Worm (Caenorhabditis elegans): ENCODE data around the gene vha-15.
A peak's percentile ranks its signal among the peaks of the same experiment; 100 is the strongest.

vha-15 gene

DNA sequence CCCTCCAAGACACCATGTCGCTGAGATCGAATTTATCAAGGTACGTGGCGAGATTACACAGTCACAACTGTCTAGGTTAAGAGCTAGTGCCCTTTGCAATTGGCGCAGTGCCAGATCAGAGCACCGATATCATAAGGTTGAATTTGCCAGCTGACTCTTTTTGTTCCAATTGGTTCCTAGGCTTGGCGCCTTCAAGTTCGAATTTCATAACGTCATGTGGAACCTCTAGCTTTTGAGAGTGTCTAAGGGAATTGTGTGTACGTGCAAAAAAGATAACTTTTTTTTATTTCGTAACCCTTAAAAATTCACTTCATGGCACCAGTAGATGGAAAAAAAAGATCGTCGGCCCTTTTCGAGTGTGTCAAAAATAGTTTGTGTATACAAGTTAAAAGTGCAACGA lies 21.5 kb upstream of the vha-15 start:
- TF ChIP-seq ceh-36 (tag; optimal IDR thresholded peaks at IDR 0.05) (no peak), ets-7 (tag; optimal IDR thresholded peaks at IDR 0.05) (no peak)

DNA sequence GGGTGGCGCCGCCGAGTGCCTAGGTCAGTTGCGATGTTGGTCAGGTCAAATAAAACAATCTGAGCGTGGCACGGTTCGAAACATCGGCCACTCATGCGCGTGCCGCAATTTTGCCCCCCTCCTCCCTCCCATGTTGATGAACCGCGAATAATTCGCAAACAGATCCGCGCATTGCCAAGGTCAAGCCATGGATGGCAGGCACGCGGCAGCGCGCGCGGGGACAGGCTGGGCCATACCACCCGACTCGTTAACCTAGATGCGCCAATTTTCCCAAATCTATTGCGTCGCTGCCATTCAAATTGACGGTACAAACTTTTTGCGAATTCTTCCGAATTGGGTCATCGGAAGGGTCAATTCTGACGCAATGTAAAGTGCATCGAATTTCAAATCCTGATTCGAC lies 21.0 kb upstream of the vha-15 start:
- no peak for TF ChIP-seq ceh-13 (GFP tag; optimal IDR thresholded peaks at IDR 0.05)
- no peak for TF ChIP-seq hmbx-1 (tag; optimal IDR thresholded peaks at IDR 0.05)
- no peak for TF ChIP-seq hnd-1 (tag; optimal IDR thresholded peaks at IDR 0.05)
- TF ChIP-seq flt-1 (GFP tag; IDR thresholded peaks at IDR 0.05) = no peak
- TF ChIP-seq F13C5.2 (tag; optimal IDR thresholded peaks at IDR 0.05) = no peak
- TF ChIP-seq B0310.2 (tag; optimal IDR thresholded peaks at IDR 0.05) = no peak
- no peak for TF ChIP-seq ama-1 (optimal IDR thresholded peaks at IDR 0.05)
- no peak for TF ChIP-seq tra-4 (tag; optimal IDR thresholded peaks at IDR 0.05)
- TF ChIP-seq tbx-11 (GFP tag; IDR thresholded peaks at IDR 0.05) = no peak
- peak; percentile 31 for TF ChIP-seq hmg-4 (GFP tag; optimal IDR thresholded peaks at IDR 0.05)
- peak; percentile 3 for TF ChIP-seq aly-1 (tag; optimal IDR thresholded peaks at IDR 0.05)
- no peak for TF ChIP-seq ets-7 (tag; optimal IDR thresholded peaks at IDR 0.05)
- no peak for TF ChIP-seq tbx-37 (GFP tag; conservative IDR thresholded peaks at IDR 0.05)
- no peak for TF ChIP-seq sea-1 (GFP tag; conservative IDR thresholded peaks at IDR 0.05)
- peak; percentile 61; the same call in 1 of the 2 replicates for TF ChIP-seq scrt-1 (GFP tag; IDR thresholded peaks at IDR 0.05)
- peak; percentile 30; the same call in 1 of the 2 replicates for TF ChIP-seq pes-1 (GFP tag; IDR thresholded peaks at IDR 0.05)
- no peak for TF ChIP-seq ceh-36 (tag; optimal IDR thresholded peaks at IDR 0.05)

DNA sequence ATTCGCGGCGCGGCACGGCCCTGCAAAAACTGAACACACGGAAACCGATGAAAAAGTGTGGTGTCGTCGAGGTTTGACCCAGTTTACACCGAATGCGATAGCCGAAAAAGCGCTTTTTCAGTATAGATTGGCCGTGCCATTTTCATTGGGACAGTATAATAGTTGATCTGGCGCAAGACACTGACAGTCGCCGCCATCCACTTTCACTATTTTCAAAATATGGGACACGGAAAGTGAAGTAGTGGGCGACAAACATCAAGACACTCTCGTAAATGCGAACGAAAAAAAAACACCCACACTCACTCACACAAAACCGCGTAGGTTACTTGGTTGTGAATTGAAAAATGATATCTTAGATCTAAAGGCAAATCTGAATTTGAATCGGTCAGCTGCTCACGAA lies 18.7 kb upstream of the vha-15 start:
- TF ChIP-seq aly-1 (tag; optimal IDR thresholded peaks at IDR 0.05) = no peak
- TF ChIP-seq sea-1 (GFP tag; conservative IDR thresholded peaks at IDR 0.05) = no peak
- no peak for TF ChIP-seq pes-1 (GFP tag; IDR thresholded peaks at IDR 0.05)
- no peak for TF ChIP-seq ceh-36 (tag; optimal IDR thresholded peaks at IDR 0.05)
- no peak for TF ChIP-seq flt-1 (GFP tag; IDR thresholded peaks at IDR 0.05)
- no peak for TF ChIP-seq tbx-11 (GFP tag; IDR thresholded peaks at IDR 0.05)
- no peak for TF ChIP-seq ets-7 (tag; optimal IDR thresholded peaks at IDR 0.05)
- TF ChIP-seq B0310.2 (tag; optimal IDR thresholded peaks at IDR 0.05) = no peak
- no peak for TF ChIP-seq tbx-37 (GFP tag; conservative IDR thresholded peaks at IDR 0.05)
- no peak for TF ChIP-seq scrt-1 (GFP tag; IDR thresholded peaks at IDR 0.05)
- TF ChIP-seq ama-1 (optimal IDR thresholded peaks at IDR 0.05) = no peak
- TF ChIP-seq F13C5.2 (tag; optimal IDR thresholded peaks at IDR 0.05) = no peak
- no peak for TF ChIP-seq ceh-13 (GFP tag; optimal IDR thresholded peaks at IDR 0.05)
- TF ChIP-seq hmg-4 (GFP tag; optimal IDR thresholded peaks at IDR 0.05) = no peak
- no peak for TF ChIP-seq hnd-1 (tag; optimal IDR thresholded peaks at IDR 0.05)

DNA sequence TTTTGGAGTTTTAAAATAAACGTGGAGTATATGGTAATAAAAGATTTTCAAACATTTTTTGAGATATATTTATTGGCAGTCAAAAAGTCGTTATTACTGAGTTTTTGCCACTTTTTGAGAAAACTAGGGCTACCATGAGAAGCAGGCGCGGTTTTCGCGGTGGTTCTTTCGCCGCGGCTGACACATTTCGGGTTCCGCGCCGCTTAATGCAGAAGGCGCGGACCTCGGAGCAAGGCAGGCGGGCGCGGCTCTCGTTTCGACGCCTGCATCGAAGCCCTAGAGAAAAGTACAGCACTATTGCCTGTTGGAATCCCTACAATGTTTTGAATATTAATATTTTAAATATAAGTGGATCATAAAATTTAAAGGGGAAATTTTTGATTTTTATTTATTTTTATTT lies 18.3 kb upstream of the vha-15 start:
- no peak for TF ChIP-seq hnd-1 (tag; optimal IDR thresholded peaks at IDR 0.05)
- no peak for TF ChIP-seq ceh-36 (tag; optimal IDR thresholded peaks at IDR 0.05)
- TF ChIP-seq sea-1 (GFP tag; conservative IDR thresholded peaks at IDR 0.05) = no peak
- TF ChIP-seq scrt-1 (GFP tag; IDR thresholded peaks at IDR 0.05) = no peak
- TF ChIP-seq flt-1 (GFP tag; IDR thresholded peaks at IDR 0.05) = no peak
- TF ChIP-seq hmbx-1 (tag; optimal IDR thresholded peaks at IDR 0.05) = no peak
- no peak for TF ChIP-seq tbx-11 (GFP tag; IDR thresholded peaks at IDR 0.05)
- TF ChIP-seq pes-1 (GFP tag; IDR thresholded peaks at IDR 0.05) = no peak

DNA sequence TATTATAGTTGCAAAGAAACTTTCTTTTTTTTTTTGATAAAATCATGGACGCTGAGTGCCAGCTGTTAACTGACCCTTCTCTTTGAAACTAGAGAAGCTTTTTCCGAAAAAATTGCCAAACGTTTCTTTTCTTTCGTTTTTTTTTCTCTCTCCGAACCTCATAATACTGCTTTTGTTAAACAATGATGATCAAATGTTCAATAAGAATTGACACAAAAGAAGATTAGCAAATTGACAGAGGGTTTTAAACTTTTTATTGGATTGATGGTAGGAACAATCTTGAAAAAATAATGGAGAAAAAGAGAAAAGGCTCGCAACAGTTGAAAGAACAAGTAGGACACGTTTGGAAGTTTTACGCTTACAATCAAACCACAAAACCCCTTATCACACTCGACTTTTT lies 16.9 kb upstream of the vha-15 start, which contains the start of gene hex-1:
Gene hex-1 (plus strand): TSS at position 301 of the 400 bp plus-strand sequence.
- TF ChIP-seq scrt-1 (GFP tag; IDR thresholded peaks at IDR 0.05) = no peak
- TF ChIP-seq hmg-4 (GFP tag; optimal IDR thresholded peaks at IDR 0.05) = no peak
- TF ChIP-seq B0310.2 (tag; optimal IDR thresholded peaks at IDR 0.05) = no peak
- no peak for TF ChIP-seq pes-1 (GFP tag; IDR thresholded peaks at IDR 0.05)
- TF ChIP-seq tra-4 (tag; optimal IDR thresholded peaks at IDR 0.05) = no peak
- no peak for TF ChIP-seq ama-1 (optimal IDR thresholded peaks at IDR 0.05)
- no peak for TF ChIP-seq sea-1 (GFP tag; conservative IDR thresholded peaks at IDR 0.05)
- no peak for TF ChIP-seq ceh-36 (tag; optimal IDR thresholded peaks at IDR 0.05)
- no peak for TF ChIP-seq ets-7 (tag; optimal IDR thresholded peaks at IDR 0.05)
- TF ChIP-seq tbx-37 (GFP tag; conservative IDR thresholded peaks at IDR 0.05) = no peak
- no peak for TF ChIP-seq hnd-1 (tag; optimal IDR thresholded peaks at IDR 0.05)
- TF ChIP-seq hmbx-1 (tag; optimal IDR thresholded peaks at IDR 0.05) = no peak
- TF ChIP-seq ceh-13 (GFP tag; optimal IDR thresholded peaks at IDR 0.05) = no peak
- no peak for TF ChIP-seq F13C5.2 (tag; optimal IDR thresholded peaks at IDR 0.05)
- no peak for TF ChIP-seq tbx-11 (GFP tag; IDR thresholded peaks at IDR 0.05)
- no peak for TF ChIP-seq aly-1 (tag; optimal IDR thresholded peaks at IDR 0.05)
- no peak for TF ChIP-seq flt-1 (GFP tag; IDR thresholded peaks at IDR 0.05)

DNA sequence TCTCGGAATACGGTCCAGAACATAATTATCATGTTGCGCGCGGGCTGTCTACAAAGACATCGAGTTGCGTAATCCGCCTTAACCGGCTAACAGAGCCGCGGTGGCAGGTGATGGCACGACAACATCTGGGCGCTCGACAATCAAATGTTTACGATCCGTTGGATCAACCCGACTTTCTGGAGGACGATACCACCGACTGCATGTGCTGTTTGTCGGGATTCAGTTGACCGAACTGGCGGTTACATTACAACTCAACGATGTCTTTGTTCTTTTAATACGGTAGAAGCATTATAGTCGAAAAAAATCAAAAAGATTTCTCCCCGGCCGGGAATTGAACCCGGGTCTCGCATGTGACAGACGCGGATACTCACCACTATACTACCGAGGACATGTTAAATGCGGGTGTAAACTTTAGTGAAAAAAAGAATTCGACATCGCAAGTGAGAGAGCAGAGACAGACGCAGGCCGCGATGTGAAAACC lies 10.8 kb upstream of the vha-15 start:
- peak; percentile 70 for TF ChIP-seq hnd-1 (tag; optimal IDR thresholded peaks at IDR 0.05)
- TF ChIP-seq hmbx-1 (tag; optimal IDR thresholded peaks at IDR 0.05) = peak; percentile 66
- TF ChIP-seq F13C5.2 (tag; optimal IDR thresholded peaks at IDR 0.05) = peak; percentile 88
- peak; percentile 77 for TF ChIP-seq tbx-37 (GFP tag; conservative IDR thresholded peaks at IDR 0.05)
- TF ChIP-seq ceh-36 (tag; optimal IDR thresholded peaks at IDR 0.05) = peak; percentile 74
- peak; percentile 90 for TF ChIP-seq hmg-4 (GFP tag; optimal IDR thresholded peaks at IDR 0.05)
- peak; percentile 89 for TF ChIP-seq pes-1 (GFP tag; IDR thresholded peaks at IDR 0.05)
- TF ChIP-seq tra-4 (tag; optimal IDR thresholded peaks at IDR 0.05) = peak; percentile 66
- peak; percentile 58 for TF ChIP-seq aly-1 (tag; optimal IDR thresholded peaks at IDR 0.05)
- TF ChIP-seq flt-1 (GFP tag; IDR thresholded peaks at IDR 0.05) = peak; percentile 78
- peak; percentile 87 for TF ChIP-seq sea-1 (GFP tag; conservative IDR thresholded peaks at IDR 0.05)
- no peak for TF ChIP-seq ama-1 (optimal IDR thresholded peaks at IDR 0.05)
- TF ChIP-seq B0310.2 (tag; optimal IDR thresholded peaks at IDR 0.05) = peak; percentile 40
- peak; percentile 85 for TF ChIP-seq scrt-1 (GFP tag; IDR thresholded peaks at IDR 0.05)
- peak; percentile 61 for TF ChIP-seq ceh-13 (GFP tag; optimal IDR thresholded peaks at IDR 0.05)
- peak; percentile 82 for TF ChIP-seq tbx-11 (GFP tag; IDR thresholded peaks at IDR 0.05)
- peak; percentile 12 for TF ChIP-seq ets-7 (tag; optimal IDR thresholded peaks at IDR 0.05)

DNA sequence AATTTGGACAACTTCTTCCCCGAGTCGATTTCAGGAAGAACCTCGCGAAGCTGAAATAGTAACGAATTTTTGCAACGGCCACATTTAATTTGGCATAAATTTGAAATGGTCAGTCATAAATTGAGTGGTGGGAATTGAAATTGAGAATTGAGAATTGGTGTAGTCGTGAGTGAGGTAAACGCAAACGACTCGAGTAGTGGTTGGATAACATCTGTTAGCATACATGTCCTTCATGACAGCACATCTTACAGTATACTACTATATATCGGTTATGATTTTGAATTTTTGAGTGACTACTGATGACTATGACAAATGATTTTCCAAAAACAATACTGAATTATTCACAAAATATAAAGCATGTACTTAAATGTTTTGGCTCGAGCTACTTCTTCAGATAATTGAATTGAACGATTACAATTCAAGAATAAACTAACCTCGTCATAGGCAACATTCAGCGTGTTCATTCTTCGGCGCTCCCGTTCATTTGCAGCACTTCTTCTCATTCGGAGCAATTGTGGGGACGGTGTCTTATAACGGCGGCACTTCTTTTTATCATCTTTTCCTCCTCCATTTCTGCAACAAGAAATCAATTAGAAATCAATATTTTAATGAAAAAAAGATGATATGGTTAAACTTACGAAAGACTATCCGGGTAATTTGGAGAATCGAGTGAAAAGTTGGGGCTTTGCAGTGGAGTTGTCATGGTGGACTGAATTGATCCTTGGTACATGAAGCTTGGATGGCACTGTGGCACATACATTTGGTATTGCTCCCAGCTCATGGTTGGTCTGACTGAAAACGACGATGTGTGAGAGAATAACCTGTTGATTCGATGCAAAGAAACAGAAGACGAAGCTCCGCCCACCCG lies 8.2 kb upstream of the vha-15 start, which contains the start of gene lin-32:
Gene lin-32 (minus strand): TSS at position 818 of the 868 bp plus-strand sequence.
- TF ChIP-seq flt-1 (GFP tag; IDR thresholded peaks at IDR 0.05) = no peak
- TF ChIP-seq tbx-37 (GFP tag; conservative IDR thresholded peaks at IDR 0.05) = no peak
- no peak for TF ChIP-seq F13C5.2 (tag; optimal IDR thresholded peaks at IDR 0.05)
- TF ChIP-seq aly-1 (tag; optimal IDR thresholded peaks at IDR 0.05) = no peak
- TF ChIP-seq tra-4 (tag; optimal IDR thresholded peaks at IDR 0.05) = no peak
- TF ChIP-seq ama-1 (optimal IDR thresholded peaks at IDR 0.05) = no peak
- no peak for TF ChIP-seq sea-1 (GFP tag; conservative IDR thresholded peaks at IDR 0.05)

All from whole organism, early embryonic.